Fruit fly (Drosophila melanogaster) whole organism, adult: ENCODE data around the gene TfAP-2.

Experiments used
- CG11617 ChIP-seq: fragments of 200-800 bp; sonication (Bioruptor generic); optimal IDR thresholded peaks from 2 replicates; lab custom pipeline; 2017; ENCODE audit warnings: mild to moderate bottlenecking, missing biosample characterization, missing genetic modification reagents, missing genetic modification characterization
- CG12768 ChIP-seq: fragments of 200-800 bp; sonication (Bioruptor generic); optimal IDR thresholded peaks from 2 replicates; lab custom pipeline; 2017; ENCODE audit warnings: missing biosample characterization, missing genetic modification characterization, mild to moderate bottlenecking, moderate library complexity, missing genetic modification reagents
- CG14711 ChIP-seq: fragments of 200-800 bp; sonication (Bioruptor generic); optimal IDR thresholded peaks from 2 replicates; lab custom pipeline; 2018; ENCODE audit warnings: missing biosample characterization, mild to moderate bottlenecking, missing genetic modification characterization, moderate library complexity
- CG1620 ChIP-seq: fragments of 200-800 bp; sonication (Bioruptor generic); optimal IDR thresholded peaks from 2 replicates; lab custom pipeline; 2016; ENCODE audit warnings: missing biosample characterization, missing genetic modification characterization
- CG33017 ChIP-seq: fragments of 200-800 bp; sonication (Bioruptor generic); optimal IDR thresholded peaks from 2 replicates; lab custom pipeline; 2018; ENCODE audit warnings: missing biosample characterization, mild to moderate bottlenecking, missing genetic modification characterization, moderate library complexity
- CG5204 ChIP-seq: fragments of 200-800 bp; sonication (Bioruptor generic); optimal IDR thresholded peaks from 2 replicates; lab custom pipeline; 2016; ENCODE audit warnings: missing biosample characterization, missing genetic modification characterization
- CG7045 ChIP-seq: fragments of 200-800 bp; sonication (Bioruptor generic); optimal IDR thresholded peaks from 2 replicates; lab custom pipeline; 2017; ENCODE audit warnings: missing biosample characterization, mild to moderate bottlenecking, missing genetic modification characterization
- CG7101 ChIP-seq: fragments of 200-800 bp; sonication (Bioruptor generic); optimal IDR thresholded peaks from 2 replicates; lab custom pipeline; 2018; ENCODE audit warnings: missing biosample characterization, mild to moderate bottlenecking, missing genetic modification characterization, moderate library complexity
- Clk ChIP-seq: fragments of 200-800 bp; sonication (Bioruptor generic); optimal IDR thresholded peaks from 2 replicates; lab custom pipeline; 2017; ENCODE audit warnings: missing biosample characterization, missing genetic modification characterization
- Crg-1 ChIP-seq: fragments of 200-800 bp; sonication (Bioruptor generic); optimal IDR thresholded peaks from 2 replicates; lab custom pipeline; 2016; ENCODE audit warnings: missing biosample characterization, missing genetic modification characterization
- Hr96 ChIP-seq: fragments of 200-800 bp; sonication (Bioruptor generic); optimal IDR thresholded peaks from 2 replicates; lab custom pipeline; 2016; ENCODE audit warnings: missing biosample characterization, missing genetic modification characterization
- Mnt ChIP-seq: fragments of 200-800 bp; sonication (Bioruptor generic); optimal IDR thresholded peaks from 2 replicates; lab custom pipeline; 2016; ENCODE audit warnings: missing biosample characterization, mild to moderate bottlenecking, missing genetic modification characterization
- bab1 ChIP-seq: fragments of 200-800 bp; sonication (Bioruptor generic); optimal IDR thresholded peaks from 3 replicates; lab custom pipeline; 2019; ENCODE audit warnings: missing biosample characterization, mild to moderate bottlenecking, missing genetic modification characterization, moderate library complexity
- cic ChIP-seq: fragments of 200-800 bp; sonication (Bioruptor generic); optimal IDR thresholded peaks from 2 replicates; lab custom pipeline; 2017; ENCODE audit warnings: missing biosample characterization, mild to moderate bottlenecking, missing genetic modification characterization, moderate library complexity
- cnc ChIP-seq, 2 experiments: fragments of >200 bp; optimal IDR thresholded peaks; 2 replicates each; lab custom pipeline; 2017
- kay ChIP-seq: fragments of 200-800 bp; sonication (Bioruptor generic); peaks from one replicate; lab custom pipeline; 2016; ENCODE audit warnings: missing biosample characterization, missing genetic modification characterization, borderline replicate concordance
- ovo ChIP-seq: fragments of 200-800 bp; sonication (Bioruptor generic); optimal IDR thresholded peaks from 2 replicates; lab custom pipeline; 2016; ENCODE audit warnings: missing biosample characterization, missing genetic modification characterization
- pad ChIP-seq: fragments of 200-800 bp; sonication (Bioruptor generic); optimal IDR thresholded peaks from 3 replicates; lab custom pipeline; 2017; ENCODE audit warnings: missing biosample characterization, missing genetic modification characterization, mild to moderate bottlenecking, moderate library complexity, missing genetic modification reagents
- tj ChIP-seq: fragments of 200-800 bp; sonication (Bioruptor generic); optimal IDR thresholded peaks from 3 replicates; lab custom pipeline; 2017; ENCODE audit warnings: missing biosample characterization, mild to moderate bottlenecking, missing genetic modification characterization, moderate library complexity

The TfAP-2 gene

dm6 chr3L:21573831-21574230 lies 12.8 kb upstream of the TfAP-2 start, which contains the start of gene EMC10:
Gene EMC10, plus strand, starts transcription at chr3L:21574131.
- TF ChIP-seq kay (GFP tag; lab: Kevin White, UChicago) (peak; percentile 44), ovo (GFP tag; lab: Kevin White, UChicago) (no peak), Crg-1 (GFP tag; lab: Kevin White, UChicago) (no peak)

DNA sequence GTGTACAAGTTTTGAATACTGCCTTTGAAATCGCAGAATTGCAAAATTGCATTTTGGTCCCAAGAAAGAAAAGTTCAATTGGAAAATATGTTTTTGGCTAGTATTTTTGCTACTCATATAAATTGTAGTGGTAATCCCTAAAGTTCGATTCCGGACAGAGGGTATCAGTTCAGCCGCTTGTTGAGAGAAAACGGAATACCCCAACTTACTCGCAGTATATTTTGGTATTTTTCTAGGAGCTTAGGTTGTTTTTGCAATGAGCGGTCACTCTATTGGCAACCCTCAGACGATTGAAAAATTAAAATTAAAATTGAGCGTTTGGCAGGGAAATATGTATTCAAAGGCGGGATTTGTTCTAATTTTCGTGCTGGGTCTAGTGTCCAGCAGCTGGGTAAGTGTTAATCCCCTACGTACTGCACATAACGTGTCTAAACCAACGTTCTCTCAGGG lies 12.3 kb upstream of the TfAP-2 start:
- no peak for TF ChIP-seq CG11617
- no peak for TF ChIP-seq pad (GFP tag; lab: Kevin White, UChicago)
- TF ChIP-seq bab1 = no peak
- TF ChIP-seq CG7101 (tag; lab: Kevin White, UChicago) = no peak
- TF ChIP-seq cnc (optimal IDR thresholded peaks at IDR 0.05; lab: Kevin White, UChicago) = no peak
- no peak for TF ChIP-seq CG5204 (GFP tag; lab: Kevin White, UChicago)

- TF ChIP-seq CG33017 (tag; lab: Kevin White, UChicago) = no peak
- TF ChIP-seq cnc (optimal IDR thresholded peaks at IDR 0.05; lab: Kevin White, UChicago) = no peak
- TF ChIP-seq CG5204 (GFP tag; lab: Kevin White, UChicago) = no peak
- TF ChIP-seq kay (GFP tag; lab: Kevin White, UChicago) = no peak
- no peak for TF ChIP-seq CG12768 (GFP tag; lab: Kevin White, UChicago)
- no peak for TF ChIP-seq Clk (GFP tag; lab: Kevin White, UChicago)
- no peak for TF ChIP-seq CG11617
- no peak for TF ChIP-seq pad (GFP tag; lab: Kevin White, UChicago)
- TF ChIP-seq CG14711 = no peak
- no peak for TF ChIP-seq cic
- TF ChIP-seq Hr96 = no peak
Measured at dm6 chr3L:21581984-21582383, 4.6 kb upstream of the TfAP-2 start.

- TF ChIP-seq CG14711 (peak; percentile 60), CG33017 (tag; lab: Kevin White, UChicago) (no peak), pad (GFP tag; lab: Kevin White, UChicago) (no peak), Crg-1 (GFP tag; lab: Kevin White, UChicago) (no peak)
Measured at dm6 chr3L:21584683-21585082, 1.9 kb upstream of the TfAP-2 start.

DNA sequence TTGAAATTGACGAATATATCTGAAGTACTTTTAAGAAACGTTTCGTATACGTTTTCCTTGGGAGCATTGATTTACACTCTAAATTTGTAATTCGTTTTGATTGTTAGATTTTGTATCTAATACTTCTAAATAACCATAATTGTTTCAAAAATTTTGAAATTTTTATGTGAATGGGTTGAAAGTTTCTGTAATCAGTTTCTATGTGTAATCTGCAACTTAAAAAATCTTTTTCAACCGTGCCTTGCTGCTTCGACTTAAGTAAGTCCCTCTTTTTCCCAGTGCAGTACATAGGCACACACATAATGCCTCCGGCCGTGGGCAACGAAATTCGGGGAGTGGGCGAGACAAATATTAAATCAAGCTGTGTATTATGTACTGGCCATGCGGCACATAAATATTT lies 1.2 kb upstream of the TfAP-2 start:
- TF ChIP-seq ovo (GFP tag; lab: Kevin White, UChicago) = no peak
- no peak for TF ChIP-seq tj
- no peak for TF ChIP-seq pad (GFP tag; lab: Kevin White, UChicago)
- TF ChIP-seq Clk (GFP tag; lab: Kevin White, UChicago) = no peak
- TF ChIP-seq Crg-1 (GFP tag; lab: Kevin White, UChicago) = no peak
- TF ChIP-seq CG5204 (GFP tag; lab: Kevin White, UChicago) = no peak
- no peak for TF ChIP-seq Mnt (GFP tag; lab: Kevin White, UChicago)
- no peak for TF ChIP-seq kay (GFP tag; lab: Kevin White, UChicago)
- no peak for TF ChIP-seq CG1620 (GFP tag; lab: Kevin White, UChicago)
- TF ChIP-seq CG33017 (tag; lab: Kevin White, UChicago) = no peak
- TF ChIP-seq cnc (optimal IDR thresholded peaks at IDR 0.05; lab: Kevin White, UChicago) = no peak

dm6 chr3L:21591247-21591646 lies 4.6 kb downstream of the TfAP-2 start:
- no peak for TF ChIP-seq CG7101 (tag; lab: Kevin White, UChicago)
- peak; percentile 7 for TF ChIP-seq bab1
- TF ChIP-seq CG7045 (GFP tag; lab: Kevin White, UChicago) = no peak

DNA sequence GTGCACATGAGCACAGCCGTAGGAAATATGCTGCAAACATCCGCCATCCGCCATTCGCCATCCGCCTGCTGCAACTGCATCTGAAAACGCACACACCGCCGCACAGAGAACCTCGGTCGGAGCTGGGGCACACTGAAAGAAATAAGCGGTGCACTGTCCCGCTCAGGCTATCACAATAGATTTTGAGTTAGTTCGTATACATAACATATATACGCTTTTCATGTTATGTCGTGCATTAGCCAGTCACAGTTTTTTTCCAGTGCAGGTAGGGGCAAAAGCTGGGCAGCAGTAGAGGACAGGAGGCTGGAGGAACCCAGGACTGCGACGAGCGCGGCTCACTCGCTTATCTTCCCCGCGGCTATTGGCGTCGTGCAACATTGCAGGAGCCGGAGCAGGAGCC lies 7.8 kb downstream of the TfAP-2 start:
- TF ChIP-seq Mnt (GFP tag; lab: Kevin White, UChicago) (no peak), CG7045 (GFP tag; lab: Kevin White, UChicago) (no peak), Hr96 (no peak), CG14711 (no peak), bab1 (no peak), CG1620 (GFP tag; lab: Kevin White, UChicago) (no peak)

- TF ChIP-seq Hr96 (no peak), Clk (GFP tag; lab: Kevin White, UChicago) (no peak), CG33017 (tag; lab: Kevin White, UChicago) (no peak), tj (no peak), CG12768 (GFP tag; lab: Kevin White, UChicago) (no peak), ovo (GFP tag; lab: Kevin White, UChicago) (no peak), kay (GFP tag; lab: Kevin White, UChicago) (no peak), CG1620 (GFP tag; lab: Kevin White, UChicago) (no peak), pad (GFP tag; lab: Kevin White, UChicago) (no peak), cic (no peak), bab1 (no peak), CG14711 (no peak), CG11617 (no peak), Mnt (GFP tag; lab: Kevin White, UChicago) (no peak), CG7101 (tag; lab: Kevin White, UChicago) (no peak), CG5204 (GFP tag; lab: Kevin White, UChicago) (no peak)
Measured at dm6 chr3L:21598337-21598736, 11.7 kb downstream of the TfAP-2 start.
